Worm (Caenorhabditis elegans) whole organism, midembryonic: ENCODE measurements around the gene M176.4.

ENCODE experiments used
- T22C8.4 ChIP-seq: fragments of 200-800 bp; sonication (Bioruptor generic); IDR thresholded peaks from 2 replicates; pipeline ENCODE4 v1.3.6; 2022; ENCODE audit warnings: missing genetic modification characterization, missing compliant biosample characterization
- ref-1 ChIP-seq: fragments of 200-800 bp; sonication (Bioruptor generic); conservative IDR thresholded peaks from 2 replicates; pipeline ENCODE4 v1.3.6; 2022; ENCODE audit warnings: missing genetic modification reagents, missing genetic modification characterization, missing compliant biosample characterization
- tab-1 ChIP-seq: fragments of 200-800 bp; sonication (Bioruptor generic); IDR thresholded peaks from 2 replicates; pipeline ENCODE4 v1.3.6; 2022; ENCODE audit warnings: missing genetic modification characterization, missing compliant biosample characterization
- ztf-29 ChIP-seq: fragments of 200-800 bp; sonication (Bioruptor generic); IDR thresholded peaks from 2 replicates; pipeline ENCODE4 v1.3.6; 2022; ENCODE audit warnings: missing genetic modification reagents, missing genetic modification characterization, missing compliant biosample characterization

ce11 chrII:9411497-9411896 is 6.7 kb upstream of the M176.4 start, which contains the start of gene M176.9:
- TF ChIP-seq ztf-29 (GFP tag; lab: Robert Waterston, UW), result no peak
- no peak for TF ChIP-seq tab-1
- TF ChIP-seq ref-1 (GFP tag; lab: Robert Waterston, UW), result no peak
- TF ChIP-seq T22C8.4 (GFP tag; lab: Robert Waterston, UW), result no peak
